Fruit fly (Drosophila melanogaster) whole organism, prepupa: ENCODE data around the gene RhoGAP5A.

Experiments
- Blimp-1 ChIP-seq: fragments of 200-800 bp; sonication (Bioruptor generic); optimal IDR thresholded peaks from 3 replicates; lab custom pipeline; 2017; ENCODE audit warnings: missing biosample characterization, missing genetic modification characterization, mild to moderate bottlenecking, moderate library complexity, missing genetic modification reagents
- CG10631 ChIP-seq: fragments of 200-800 bp; sonication (Bioruptor generic); optimal IDR thresholded peaks from 2 replicates; lab custom pipeline; 2016; ENCODE audit warnings: missing biosample characterization, missing genetic modification characterization
- CG10669 ChIP-seq: fragments of 200-800 bp; sonication (Bioruptor generic); optimal IDR thresholded peaks from 3 replicates; lab custom pipeline; 2018; ENCODE audit warnings: missing biosample characterization, mild to moderate bottlenecking, missing genetic modification characterization, moderate library complexity
- CG11294 ChIP-seq: fragments of 200-800 bp; sonication (Bioruptor generic); IDR thresholded peaks from 2 replicates; pipeline ENCODE4 v1.3.6; 2022; ENCODE audit warnings: missing biosample characterization, missing genetic modification characterization
- CG11762 ChIP-seq: fragments of 200-800 bp; sonication (Bioruptor generic); optimal IDR thresholded peaks from 3 replicates; lab custom pipeline; 2016; ENCODE audit warnings: missing biosample characterization, missing genetic modification characterization; ENCODE audit not compliant: insufficient read depth
- CG15336 ChIP-seq: fragments of 200-800 bp; sonication (Bioruptor generic); IDR thresholded peaks from 2 replicates; pipeline ENCODE4 v1.3.6; 2022; ENCODE audit warnings: missing biosample characterization, missing genetic modification characterization
- CG16779 ChIP-seq: fragments of 200-800 bp; sonication (Bioruptor generic); optimal IDR thresholded peaks from 3 replicates; lab custom pipeline; 2017; ENCODE audit warnings: missing biosample characterization, mild to moderate bottlenecking, missing genetic modification characterization
- CG3032 ChIP-seq: fragments of 200-800 bp; optimal IDR thresholded peaks from 2 replicates; lab custom pipeline; 2019; ENCODE audit warnings: missing biosample characterization, mild to moderate bottlenecking, missing genetic modification characterization, moderate library complexity
- CG31627 ChIP-seq: fragments of 200-800 bp; sonication (Bioruptor generic); optimal IDR thresholded peaks from 3 replicates; lab custom pipeline; 2016; ENCODE audit warnings: missing biosample characterization, missing genetic modification characterization
- CG32006 ChIP-seq: fragments of 200-800 bp; sonication (Bioruptor generic); optimal IDR thresholded peaks from 3 replicates; lab custom pipeline; 2017; ENCODE audit warnings: missing biosample characterization, mild to moderate bottlenecking, missing genetic modification characterization
- CG34406 ChIP-seq: fragments of 200-800 bp; sonication (Bioruptor generic); optimal IDR thresholded peaks from 3 replicates; lab custom pipeline; 2016; ENCODE audit warnings: missing biosample characterization, missing genetic modification characterization
- CG3919 ChIP-seq: fragments of 200-800 bp; sonication (Bioruptor generic); optimal IDR thresholded peaks from 3 replicates; lab custom pipeline; 2016; ENCODE audit warnings: missing biosample characterization, missing genetic modification characterization
- CG6163 ChIP-seq: fragments of 200-800 bp; sonication (Bioruptor generic); IDR thresholded peaks from 3 replicates; pipeline ENCODE4 v1.3.6; 2022; ENCODE audit warnings: missing biosample characterization, missing genetic modification characterization
- CG6792 ChIP-seq: fragments of 200-800 bp; sonication (Bioruptor generic); optimal IDR thresholded peaks from 3 replicates; lab custom pipeline; 2016; ENCODE audit warnings: missing biosample characterization, missing genetic modification characterization
- CG6854 ChIP-seq: fragments of 200-800 bp; sonication (Bioruptor generic); optimal IDR thresholded peaks from 2 replicates; lab custom pipeline; 2017; ENCODE audit warnings: missing biosample characterization, mild to moderate bottlenecking, missing genetic modification characterization
- CG8319 ChIP-seq: fragments of 200-800 bp; sonication (Bioruptor generic); optimal IDR thresholded peaks from 3 replicates; lab custom pipeline; 2016; ENCODE audit warnings: missing biosample characterization, missing genetic modification characterization
- Eip75B ChIP-seq: fragments of 200-800 bp; sonication (Bioruptor generic); optimal IDR thresholded peaks from 3 replicates; lab custom pipeline; 2016; ENCODE audit warnings: missing biosample characterization, missing genetic modification characterization
- Eip78C ChIP-seq: fragments of 200-800 bp; sonication (Bioruptor generic); peaks from one replicate; lab custom pipeline; 2016; ENCODE audit warnings: missing biosample characterization, missing genetic modification characterization
- Eip93F ChIP-seq: fragments of 200-800 bp; sonication (Bioruptor generic); optimal IDR thresholded peaks from 2 replicates; lab custom pipeline; 2016; ENCODE audit warnings: missing biosample characterization, mild to moderate bottlenecking, missing genetic modification characterization
- Ets21C ChIP-seq: fragments of 200-800 bp; sonication (Bioruptor generic); optimal IDR thresholded peaks from 3 replicates; lab custom pipeline; 2016; ENCODE audit warnings: missing biosample characterization, missing genetic modification characterization
- Ets96B ChIP-seq: fragments of 200-800 bp; optimal IDR thresholded peaks from 2 replicates; lab custom pipeline; 2019; ENCODE audit warnings: missing biosample characterization, mild to moderate bottlenecking, missing genetic modification characterization, moderate library complexity
- Gug ChIP-seq: fragments of 200-800 bp; sonication (Bioruptor generic); IDR thresholded peaks from 2 replicates; pipeline ENCODE4 v1.3.6; 2022; ENCODE audit warnings: missing biosample characterization, missing genetic modification characterization
- Lpt ChIP-seq: fragments of 200-800 bp; sonication (Bioruptor generic); optimal IDR thresholded peaks from 3 replicates; lab custom pipeline; 2016; ENCODE audit warnings: missing biosample characterization, missing genetic modification characterization
- Met ChIP-seq: fragments of 200-800 bp; sonication (Bioruptor generic); optimal IDR thresholded peaks from 3 replicates; lab custom pipeline; 2016; ENCODE audit warnings: missing biosample characterization, missing genetic modification characterization
- Smox ChIP-seq: fragments of 200-800 bp; sonication (Bioruptor generic); optimal IDR thresholded peaks from 3 replicates; lab custom pipeline; 2016; ENCODE audit warnings: missing biosample characterization, missing genetic modification characterization
- Sox102F ChIP-seq: fragments of 200-800 bp; sonication (Bioruptor generic); optimal IDR thresholded peaks from 2 replicates; lab custom pipeline; 2016; ENCODE audit warnings: missing biosample characterization, mild to moderate bottlenecking, missing genetic modification characterization
- Sox15 ChIP-seq: fragments of 200-800 bp; sonication (Bioruptor generic); optimal IDR thresholded peaks from 3 replicates; lab custom pipeline; 2016; ENCODE audit warnings: missing biosample characterization, missing genetic modification characterization
- achi ChIP-seq: fragments of 200-800 bp; sonication (Bioruptor generic); optimal IDR thresholded peaks from 3 replicates; lab custom pipeline; 2016; ENCODE audit warnings: missing biosample characterization, missing genetic modification characterization
- acj6 ChIP-seq: fragments of 200-800 bp; sonication (Bioruptor generic); optimal IDR thresholded peaks from 3 replicates; lab custom pipeline; 2016; ENCODE audit warnings: missing biosample characterization, missing genetic modification characterization
- cyc ChIP-seq: fragments of 200-800 bp; sonication (Bioruptor generic); optimal IDR thresholded peaks from 3 replicates; lab custom pipeline; 2016; ENCODE audit warnings: missing biosample characterization, missing genetic modification characterization
- dac ChIP-seq: fragments of 200-800 bp; sonication (Bioruptor generic); optimal IDR thresholded peaks from 2 replicates; lab custom pipeline; 2017; ENCODE audit warnings: missing biosample characterization, mild to moderate bottlenecking, missing genetic modification characterization
- dsx ChIP-seq: fragments of 200-800 bp; optimal IDR thresholded peaks from 3 replicates; lab custom pipeline; 2019; ENCODE audit warnings: missing biosample characterization, mild to moderate bottlenecking, missing genetic modification characterization, moderate library complexity; ENCODE audit not compliant: poor library complexity, severe bottlenecking
- esn ChIP-seq: fragments of 200-800 bp; sonication (Bioruptor generic); optimal IDR thresholded peaks from 2 replicates; lab custom pipeline; 2016; ENCODE audit warnings: missing biosample characterization, mild to moderate bottlenecking, missing genetic modification characterization, moderate library complexity
- fd59A ChIP-seq: fragments of 200-800 bp; sonication (Bioruptor generic); optimal IDR thresholded peaks from 2 replicates; lab custom pipeline; 2017; ENCODE audit warnings: missing biosample characterization, mild to moderate bottlenecking, missing genetic modification characterization, missing genetic modification reagents
- fd85E ChIP-seq: fragments of 200-800 bp; sonication (Bioruptor generic); optimal IDR thresholded peaks from 3 replicates; lab custom pipeline; 2016; ENCODE audit warnings: missing biosample characterization, missing genetic modification characterization
- lz ChIP-seq: fragments of 200-800 bp; sonication (Bioruptor generic); optimal IDR thresholded peaks from 3 replicates; lab custom pipeline; 2016; ENCODE audit warnings: missing biosample characterization, missing genetic modification characterization
- net ChIP-seq: fragments of 200-800 bp; sonication (Bioruptor generic); optimal IDR thresholded peaks from 3 replicates; lab custom pipeline; 2016; ENCODE audit warnings: missing biosample characterization, missing genetic modification characterization
- pdm3 ChIP-seq: fragments of 200-800 bp; sonication (Bioruptor generic); optimal IDR thresholded peaks from 3 replicates; lab custom pipeline; 2016; ENCODE audit warnings: missing biosample characterization, missing genetic modification characterization
- salr ChIP-seq, 2 experiments: fragments of 200-800 bp; sonication (Bioruptor generic); optimal IDR thresholded peaks; 3 replicates each; lab custom pipeline; 2016 to 2018; ENCODE audit warnings: missing biosample characterization in 2 of 2, missing genetic modification characterization in 2 of 2, mild to moderate bottlenecking in 1 of 2
- spab ChIP-seq: fragments of 200-800 bp; sonication (Bioruptor generic); optimal IDR thresholded peaks from 2 replicates; lab custom pipeline; 2017; ENCODE audit warnings: missing biosample characterization, mild to moderate bottlenecking, missing genetic modification characterization, missing genetic modification reagents
- ss ChIP-seq, 2 experiments: fragments of 200-800 bp; sonication (Bioruptor generic); optimal IDR thresholded peaks; 2 replicates in 1 of 2; 3 replicates in 1 of 2; lab custom pipeline; 2017 to 2018; ENCODE audit warnings: mild to moderate bottlenecking in 2 of 2, missing biosample characterization in 2 of 2, missing genetic modification characterization in 2 of 2, moderate library complexity in 1 of 2
- svp ChIP-seq: fragments of 200-800 bp; sonication (Bioruptor generic); peaks from one replicate; lab custom pipeline; 2016; ENCODE audit warnings: missing biosample characterization, missing genetic modification characterization

The RhoGAP5A gene

DNA sequence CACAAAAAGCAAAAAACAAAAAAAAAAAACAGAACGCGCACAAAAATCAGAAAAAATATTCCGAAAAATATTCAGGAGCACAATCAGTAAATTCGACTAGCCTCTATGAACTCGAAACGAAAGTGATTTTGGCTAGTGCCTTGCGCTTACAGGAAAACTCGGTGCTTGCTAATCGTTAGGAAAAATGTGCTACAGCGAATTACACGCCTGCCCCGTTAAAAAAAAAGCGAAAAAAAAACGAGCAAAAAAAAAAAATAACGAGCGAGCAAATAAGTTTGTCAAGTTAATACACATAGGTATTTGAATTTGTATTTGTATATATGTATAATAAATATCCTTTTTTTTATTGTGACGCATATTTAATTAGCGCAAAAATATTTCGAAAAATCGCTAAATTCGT, 2.3 kb downstream of the RhoGAP5A start, which contains the start of gene CG34434:
Gene CG34434, minus strand, starts transcription at position 101 of the 400 bp plus-strand sequence.
- TF ChIP-seq salr (GFP tag; optimal IDR thresholded peaks at IDR 0.05; lab: Kevin White, UChicago) = no peak
- no peak for TF ChIP-seq ss (GFP tag; optimal IDR thresholded peaks at IDR 0.05; lab: Kevin White, UChicago)
- no peak for TF ChIP-seq CG15336 (GFP tag; lab: Robert Waterston, UW)
- no peak for TF ChIP-seq Met (GFP tag; lab: Kevin White, UChicago)
- TF ChIP-seq CG34406 (GFP tag; lab: Kevin White, UChicago) = no peak
- TF ChIP-seq CG3032 (tag; lab: Kevin White, UChicago) = no peak
- TF ChIP-seq lz (GFP tag; lab: Kevin White, UChicago) = no peak
- TF ChIP-seq CG8319 = no peak
- TF ChIP-seq pdm3 (GFP tag; lab: Kevin White, UChicago) = no peak
- TF ChIP-seq CG6854 = no peak
- TF ChIP-seq Sox102F (GFP tag; lab: Kevin White, UChicago) = no peak
- no peak for TF ChIP-seq CG11762 (GFP tag; lab: Kevin White, UChicago)
- no peak for TF ChIP-seq dsx
- TF ChIP-seq Eip93F (GFP tag; lab: Kevin White, UChicago) = no peak
- TF ChIP-seq Blimp-1 (GFP tag; lab: Kevin White, UChicago) = no peak
- no peak for TF ChIP-seq Smox (GFP tag; lab: Kevin White, UChicago)
- no peak for TF ChIP-seq Ets96B
- TF ChIP-seq Lpt (GFP tag; lab: Kevin White, UChicago) = no peak
- TF ChIP-seq, all 60 proteins: peak for 0

DNA sequence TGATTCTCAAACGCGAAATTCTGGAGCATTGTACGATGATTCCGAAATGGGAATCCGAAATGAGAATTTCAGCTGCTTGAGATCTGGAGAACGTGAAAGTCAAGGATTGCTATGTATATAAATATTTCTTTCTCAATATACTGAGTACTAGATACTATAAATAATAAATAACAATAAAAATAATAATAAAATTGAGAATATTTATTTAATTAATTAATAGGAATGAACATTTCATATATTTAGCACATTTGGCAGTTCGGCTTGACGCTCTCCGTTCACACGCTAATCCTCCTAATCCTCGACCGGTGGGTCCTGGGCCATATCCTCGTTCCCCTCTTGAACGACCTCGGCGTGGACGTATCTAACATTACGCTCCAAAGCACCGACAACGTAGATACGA, 4.2 kb downstream of the RhoGAP5A start, which contains the start of gene CG34435:
Gene CG34435, minus strand, starts transcription at position 101 of the 400 bp plus-strand sequence.
- TF ChIP-seq Eip78C (GFP tag; lab: Kevin White, UChicago) (no peak), acj6 (no peak), Met (GFP tag; lab: Kevin White, UChicago) (no peak), Smox (GFP tag; lab: Kevin White, UChicago) (no peak), cyc (GFP tag; lab: Kevin White, UChicago) (no peak), dac (no peak), CG16779 (tag; lab: Kevin White, UChicago) (no peak), esn (GFP tag; lab: Kevin White, UChicago) (no peak), CG3919 (GFP tag; lab: Kevin White, UChicago) (no peak)

DNA sequence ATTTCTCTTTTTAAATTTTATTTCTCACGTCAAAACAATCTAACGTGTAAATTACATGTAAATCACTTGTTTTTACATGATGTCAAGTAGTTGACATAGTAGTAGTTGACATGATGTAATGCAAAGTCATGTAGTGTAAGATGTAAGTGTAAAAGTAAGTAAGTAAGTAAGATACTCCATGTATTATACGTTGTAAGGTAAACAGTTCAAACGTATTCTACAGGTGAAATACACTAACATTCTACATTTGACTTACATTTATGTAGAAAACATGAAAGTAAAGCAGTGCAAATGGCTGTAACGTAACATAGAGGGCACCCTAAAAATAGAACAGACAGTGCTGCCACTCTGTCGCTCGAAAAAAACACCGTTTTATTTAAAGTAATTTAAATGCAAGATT, 5.6 kb downstream of the RhoGAP5A start:
- TF ChIP-seq Eip75B (GFP tag; lab: Kevin White, UChicago) (no peak), CG3032 (tag; lab: Kevin White, UChicago) (no peak), CG11294 (GFP tag; lab: Robert Waterston, UW) (no peak), ss (GFP tag; optimal IDR thresholded peaks at IDR 0.05; lab: Kevin White, UChicago) (no peak), Smox (GFP tag; lab: Kevin White, UChicago) (no peak), lz (GFP tag; lab: Kevin White, UChicago) (no peak), Lpt (GFP tag; lab: Kevin White, UChicago) (no peak), Ets96B (no peak), dac (no peak), Eip93F (GFP tag; lab: Kevin White, UChicago) (no peak), CG10669 (no peak), CG11762 (GFP tag; lab: Kevin White, UChicago) (no peak), fd85E (GFP tag; lab: Kevin White, UChicago) (no peak), Eip78C (GFP tag; lab: Kevin White, UChicago) (no peak), achi (GFP tag; lab: Kevin White, UChicago) (no peak), dsx (no peak), CG31627 (GFP tag; lab: Kevin White, UChicago) (no peak), salr (GFP tag; optimal IDR thresholded peaks at IDR 0.05; lab: Kevin White, UChicago) (no peak), CG16779 (tag; lab: Kevin White, UChicago) (no peak)

DNA sequence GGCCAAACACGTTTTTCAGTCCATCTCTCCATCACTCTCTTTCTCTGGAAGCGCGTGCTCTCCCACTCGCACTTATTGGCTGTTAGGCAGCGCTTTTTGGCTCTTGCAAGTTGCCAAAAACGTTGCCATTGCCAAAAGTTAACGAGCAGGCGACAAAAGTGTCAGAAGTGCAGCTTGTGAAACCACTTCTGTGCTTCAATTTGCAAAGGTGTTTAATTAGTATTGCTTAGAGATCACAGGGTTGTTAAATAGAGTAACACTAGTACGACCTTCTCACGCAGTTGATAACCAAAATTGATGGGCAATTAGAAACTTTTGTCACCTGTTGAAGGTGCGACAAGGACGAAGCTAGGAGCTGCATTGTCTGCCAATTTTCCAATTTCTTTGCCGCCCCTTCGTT, 10.1 kb downstream of the RhoGAP5A start:
- no peak for TF ChIP-seq fd59A
- TF ChIP-seq cyc (GFP tag; lab: Kevin White, UChicago) = peak; percentile 55
- TF ChIP-seq net (GFP tag; lab: Kevin White, UChicago) = no peak
- no peak for TF ChIP-seq CG10631 (GFP tag; lab: Kevin White, UChicago)
- TF ChIP-seq spab (GFP tag; lab: Kevin White, UChicago) = no peak
- TF ChIP-seq Eip93F (GFP tag; lab: Kevin White, UChicago) = no peak
- no peak for TF ChIP-seq Lpt (GFP tag; lab: Kevin White, UChicago)
- peak; percentile 48 for TF ChIP-seq achi (GFP tag; lab: Kevin White, UChicago)
- peak; percentile 67 for TF ChIP-seq Met (GFP tag; lab: Kevin White, UChicago)
- TF ChIP-seq esn (GFP tag; lab: Kevin White, UChicago) = peak; percentile 66
- no peak for TF ChIP-seq Blimp-1 (GFP tag; lab: Kevin White, UChicago)
- TF ChIP-seq CG32006 = peak; percentile 65
- peak; percentile 42 for TF ChIP-seq CG6792 (GFP tag; lab: Kevin White, UChicago)
- TF ChIP-seq acj6 = peak; percentile 46
- TF ChIP-seq svp (GFP tag; lab: Kevin White, UChicago) = peak; percentile 89
- TF ChIP-seq Ets96B = no peak
- peak; percentile 58; the same call in 1 of the 3 replicates for TF ChIP-seq CG6163 (GFP tag; lab: Robert Waterston, UW)
- peak; percentile 30 for TF ChIP-seq Sox15 (GFP tag; lab: Kevin White, UChicago)
- peak; percentile 21; the same call in 1 of the 2 replicates for TF ChIP-seq Gug (GFP tag; lab: Robert Waterston, UW)
- no peak for TF ChIP-seq CG11762 (GFP tag; lab: Kevin White, UChicago)
- TF ChIP-seq Ets21C (GFP tag; lab: Kevin White, UChicago) = peak; percentile 50
- peak; percentile 26 for TF ChIP-seq CG34406 (GFP tag; lab: Kevin White, UChicago)
